Fruit fly (Drosophila melanogaster) whole organism, adult: ENCODE results near the gene Grip91.
A peak's percentile ranks its signal among the peaks of the same experiment; 100 is the strongest.

ENCODE experiments used
- CG11617 ChIP-seq: fragments of 200-800 bp; sonication (Bioruptor generic); optimal IDR thresholded peaks from 2 replicates; lab custom pipeline; 2017; ENCODE audit warnings: mild to moderate bottlenecking, missing biosample characterization, missing genetic modification reagents, missing genetic modification characterization
- CG33017 ChIP-seq: fragments of 200-800 bp; sonication (Bioruptor generic); optimal IDR thresholded peaks from 2 replicates; lab custom pipeline; 2018; ENCODE audit warnings: missing biosample characterization, mild to moderate bottlenecking, missing genetic modification characterization, moderate library complexity
- CG7045 ChIP-seq: fragments of 200-800 bp; sonication (Bioruptor generic); optimal IDR thresholded peaks from 2 replicates; lab custom pipeline; 2017; ENCODE audit warnings: missing biosample characterization, mild to moderate bottlenecking, missing genetic modification characterization
- Clk ChIP-seq: fragments of 200-800 bp; sonication (Bioruptor generic); optimal IDR thresholded peaks from 2 replicates; lab custom pipeline; 2017; ENCODE audit warnings: missing biosample characterization, missing genetic modification characterization
- Hr96 ChIP-seq: fragments of 200-800 bp; sonication (Bioruptor generic); optimal IDR thresholded peaks from 2 replicates; lab custom pipeline; 2016; ENCODE audit warnings: missing biosample characterization, missing genetic modification characterization
- Mnt ChIP-seq: fragments of 200-800 bp; sonication (Bioruptor generic); optimal IDR thresholded peaks from 2 replicates; lab custom pipeline; 2016; ENCODE audit warnings: missing biosample characterization, mild to moderate bottlenecking, missing genetic modification characterization
- bab1 ChIP-seq: fragments of 200-800 bp; sonication (Bioruptor generic); optimal IDR thresholded peaks from 3 replicates; lab custom pipeline; 2019; ENCODE audit warnings: missing biosample characterization, mild to moderate bottlenecking, missing genetic modification characterization, moderate library complexity
- cic ChIP-seq: fragments of 200-800 bp; sonication (Bioruptor generic); optimal IDR thresholded peaks from 2 replicates; lab custom pipeline; 2017; ENCODE audit warnings: missing biosample characterization, mild to moderate bottlenecking, missing genetic modification characterization, moderate library complexity
- kay ChIP-seq: fragments of 200-800 bp; sonication (Bioruptor generic); peaks from one replicate; lab custom pipeline; 2016; ENCODE audit warnings: missing biosample characterization, missing genetic modification characterization, borderline replicate concordance
- ovo ChIP-seq: fragments of 200-800 bp; sonication (Bioruptor generic); optimal IDR thresholded peaks from 2 replicates; lab custom pipeline; 2016; ENCODE audit warnings: missing biosample characterization, missing genetic modification characterization
- tj ChIP-seq: fragments of 200-800 bp; sonication (Bioruptor generic); optimal IDR thresholded peaks from 3 replicates; lab custom pipeline; 2017; ENCODE audit warnings: missing biosample characterization, mild to moderate bottlenecking, missing genetic modification characterization, moderate library complexity

- TF ChIP-seq Mnt (GFP tag; lab: Kevin White, UChicago) (peak; percentile 44), kay (GFP tag; lab: Kevin White, UChicago) (no peak), ovo (GFP tag; lab: Kevin White, UChicago) (no peak), bab1 (GFP tag; lab: Kevin White, UChicago) (peak; percentile 60), tj (GFP tag; lab: Kevin White, UChicago) (peak; percentile 77), CG33017 (tag; lab: Kevin White, UChicago) (no peak), CG7045 (GFP tag; lab: Kevin White, UChicago) (no peak), cic (GFP tag; lab: Kevin White, UChicago) (no peak), Clk (GFP tag; lab: Kevin White, UChicago) (no peak), Hr96 (no peak), CG11617 (GFP tag; lab: Kevin White, UChicago) (peak; percentile 17)
These were observed at the start of gene Grip91 for dm6 chrX:13744599-13745052.
